Fruit fly (Drosophila melanogaster): ENCODE data around the gene Arc42.

- TF ChIP-seq h (optimal IDR thresholded peaks at IDR 0.05) (no peak), psq (optimal IDR thresholded peaks at IDR 0.05) (no peak), Sin3A (optimal IDR thresholded peaks at IDR 0.05) (no peak), Myc (optimal IDR thresholded peaks at IDR 0.05) (no peak), insv (optimal IDR thresholded peaks at IDR 0.05) (no peak), ttk (optimal IDR thresholded peaks at IDR 0.05) (no peak)
Measured at dm6 chr3R:19873102-19873737, 4.3 kb upstream of the Arc42 start.

Data from Kc167 (cell line).